Fruit fly (Drosophila melanogaster) S2 (cell line): ENCODE measurements around the gene CG6962.

Experiments used
- CG8478 ChIP-seq: fragments of >200 bp; optimal IDR thresholded peaks from 2 replicates; lab custom pipeline; 2018
- CTCF ChIP-seq, 2 experiments: fragments of >200 bp; optimal IDR thresholded peaks; 2 replicates each; lab custom pipeline; 2018

DNA sequence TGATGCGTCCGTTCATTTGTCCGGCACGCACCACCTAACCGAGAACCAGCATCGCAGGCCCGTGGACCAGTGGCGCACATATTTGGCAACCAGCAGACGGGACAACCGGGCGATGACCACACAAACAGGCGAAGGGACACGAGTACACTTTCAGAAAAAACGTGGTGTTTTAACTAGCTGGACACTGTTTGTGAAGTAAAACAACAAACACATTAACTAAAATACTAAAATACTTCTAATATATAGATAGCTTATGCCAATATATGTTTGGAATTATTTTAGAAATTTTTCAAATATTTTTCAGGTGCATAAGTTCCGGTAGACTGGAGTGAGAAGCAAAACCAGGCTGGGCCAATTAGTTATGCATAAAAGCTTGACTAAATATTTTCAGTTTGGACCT, 20.6 kb upstream of the CG6962 start:
- TF ChIP-seq CG8478 (lab: Kevin White, UChicago) (no peak), CTCF (optimal IDR thresholded peaks at IDR 0.05; lab: Kevin White, UChicago) (no peak)
